Fruit fly (Drosophila melanogaster) whole organism, pupa: Measurements from ENCODE around the gene abs.

Experiments used
- CG10348 ChIP-seq: fragments of 200-800 bp; sonication (Bioruptor generic); IDR thresholded peaks from 2 replicates; pipeline ENCODE4 v1.3.6; 2022; ENCODE audit warnings: missing biosample characterization, missing genetic modification characterization
- CG12605 ChIP-seq: fragments of 200-800 bp; sonication (Bioruptor generic); IDR thresholded peaks from 2 replicates; pipeline ENCODE4 v1.3.6; 2022; ENCODE audit warnings: missing biosample characterization, missing genetic modification characterization
- CG13204 ChIP-seq: fragments of 200-800 bp; sonication (Bioruptor generic); optimal IDR thresholded peaks from 2 replicates; lab custom pipeline; 2018; ENCODE audit warnings: missing biosample characterization, mild to moderate bottlenecking, missing genetic modification characterization, moderate library complexity
- CG14655 ChIP-seq: fragments of 200-800 bp; sonication (Bioruptor generic); optimal IDR thresholded peaks from 3 replicates; lab custom pipeline; 2017; ENCODE audit warnings: mild to moderate bottlenecking, missing biosample characterization, missing genetic modification reagents, missing genetic modification characterization
- CG15710 ChIP-seq: fragments of 200-800 bp; sonication (Bioruptor generic); optimal IDR thresholded peaks from 2 replicates; lab custom pipeline; 2018; ENCODE audit warnings: missing biosample characterization, mild to moderate bottlenecking, missing genetic modification characterization, moderate library complexity
- CG17806 ChIP-seq: fragments of 200-800 bp; sonication (Bioruptor generic); optimal IDR thresholded peaks from 2 replicates; lab custom pipeline; 2018; ENCODE audit warnings: missing biosample characterization, mild to moderate bottlenecking, missing genetic modification characterization, moderate library complexity
- CG32121 ChIP-seq: fragments of 200-800 bp; sonication (Bioruptor generic); IDR thresholded peaks from 2 replicates; pipeline ENCODE4 v1.3.6; 2022; ENCODE audit warnings: missing biosample characterization, missing genetic modification characterization
- CG34367 ChIP-seq: fragments of 200-800 bp; sonication (Bioruptor generic); optimal IDR thresholded peaks from 2 replicates; lab custom pipeline; 2018; ENCODE audit warnings: missing biosample characterization, mild to moderate bottlenecking, missing genetic modification characterization
- CG4496 ChIP-seq: fragments of 200-800 bp; sonication (Bioruptor generic); IDR thresholded peaks from 3 replicates; pipeline ENCODE4 v1.3.6; 2022; ENCODE audit warnings: missing biosample characterization, missing genetic modification characterization
- CG8159 ChIP-seq: fragments of 200-800 bp; sonication (Bioruptor generic); optimal IDR thresholded peaks from 3 replicates; lab custom pipeline; 2018; ENCODE audit warnings: missing biosample characterization, mild to moderate bottlenecking, missing genetic modification characterization, moderate library complexity
- CG8301 ChIP-seq: fragments of 200-800 bp; sonication (Bioruptor generic); optimal IDR thresholded peaks from 2 replicates; lab custom pipeline; 2018; ENCODE audit warnings: missing biosample characterization, mild to moderate bottlenecking, missing genetic modification characterization
- CG9948 ChIP-seq: fragments of 200-800 bp; sonication (Bioruptor generic); optimal IDR thresholded peaks from 2 replicates; lab custom pipeline; 2018; ENCODE audit warnings: missing biosample characterization, mild to moderate bottlenecking, missing genetic modification characterization, moderate library complexity
- D1 ChIP-seq: fragments of 200-800 bp; sonication (Bioruptor generic); optimal IDR thresholded peaks from 2 replicates; lab custom pipeline; 2018; ENCODE audit warnings: missing biosample characterization, mild to moderate bottlenecking, missing genetic modification characterization, moderate library complexity
- EcR ChIP-seq: fragments of 200-800 bp; sonication (Bioruptor generic); optimal IDR thresholded peaks from 3 replicates; lab custom pipeline; 2019; ENCODE audit warnings: missing biosample characterization, missing genetic modification characterization, mild to moderate bottlenecking, moderate library complexity, missing genetic modification reagents
- Ets98B ChIP-seq: fragments of 200-800 bp; sonication (Bioruptor generic); IDR thresholded peaks from 2 replicates; pipeline ENCODE4 v1.3.6; 2022; ENCODE audit warnings: missing biosample characterization, missing genetic modification characterization
- Pif1A ChIP-seq: fragments of 200-800 bp; sonication (Bioruptor generic); optimal IDR thresholded peaks from 3 replicates; lab custom pipeline; 2016; ENCODE audit warnings: missing biosample characterization, missing genetic modification characterization
- Pif1B ChIP-seq: fragments of 200-800 bp; sonication (Bioruptor generic); optimal IDR thresholded peaks from 3 replicates; lab custom pipeline; 2016; ENCODE audit warnings: missing biosample characterization, missing genetic modification characterization
- Snoo ChIP-seq: fragments of 200-800 bp; sonication (Bioruptor generic); optimal IDR thresholded peaks from 3 replicates; lab custom pipeline; 2017; ENCODE audit warnings: missing biosample characterization, mild to moderate bottlenecking, missing genetic modification characterization, inconsistent platforms
- fd96Ca ChIP-seq: fragments of 200-800 bp; sonication (Bioruptor generic); IDR thresholded peaks from 3 replicates; pipeline ENCODE4 v1.3.6; 2022; ENCODE audit warnings: missing biosample characterization, missing genetic modification characterization
- gl ChIP-seq: fragments of 200-800 bp; sonication (Bioruptor generic); optimal IDR thresholded peaks from 2 replicates; lab custom pipeline; 2018; ENCODE audit warnings: missing biosample characterization, mild to moderate bottlenecking, missing genetic modification characterization
- rn ChIP-seq: fragments of 200-800 bp; sonication (Bioruptor generic); IDR thresholded peaks from 2 replicates; pipeline ENCODE4 v1.3.6; 2022; ENCODE audit warnings: missing biosample characterization, missing genetic modification characterization

The abs gene

DNA sequence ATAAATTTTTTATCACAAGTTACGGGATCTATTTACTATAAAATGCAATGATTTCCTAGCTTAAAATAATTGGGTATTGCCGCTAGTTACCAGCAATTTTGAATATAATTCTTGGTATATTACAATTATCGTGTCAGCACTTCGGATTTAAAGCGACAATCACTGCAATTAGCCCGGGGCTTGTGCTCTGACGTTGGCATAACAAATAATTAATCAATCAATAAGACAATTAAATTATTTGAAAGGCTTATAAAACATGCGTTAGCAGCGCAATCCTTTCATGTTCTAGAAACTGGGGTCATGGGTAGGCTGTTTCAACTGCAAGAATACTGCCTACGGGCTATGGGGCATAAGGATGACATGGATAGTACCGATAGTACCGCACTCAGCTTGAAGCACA lies 23.8 kb downstream of the abs start, which contains the start of gene Or82a:
Gene Or82a, plus strand, starts transcription at position 301 of the 400 bp plus-strand sequence.
- TF ChIP-seq CG17806 (tag; lab: Kevin White, UChicago) (no peak), CG13204 (GFP tag; lab: Kevin White, UChicago) (no peak), CG9948 (tag; lab: Kevin White, UChicago) (no peak), EcR (GFP tag; lab: Kevin White, UChicago) (no peak), fd96Ca (GFP tag; lab: Robert Waterston, UW) (no peak), gl (tag; lab: Kevin White, UChicago) (no peak), CG8301 (no peak), Pif1B (GFP tag; lab: Kevin White, UChicago) (no peak), CG14655 (GFP tag; lab: Kevin White, UChicago) (no peak), CG4496 (GFP tag; lab: Robert Waterston, UW) (no peak), CG15710 (tag; lab: Kevin White, UChicago) (no peak), CG12605 (GFP tag; lab: Robert Waterston, UW) (no peak), CG10348 (no peak), CG32121 (no peak), rn (no peak), D1 (tag; lab: Kevin White, UChicago) (no peak), Ets98B (no peak), Pif1A (GFP tag; lab: Kevin White, UChicago) (no peak), Snoo (no peak)

dm6 chr3R:4266470-4266869 lies 33.6 kb downstream of the abs start, which contains the start of gene CG1092:
TSS of gene CG1092 (plus strand) at chr3R:4266770.
- TF ChIP-seq CG8159 (tag; lab: Kevin White, UChicago) (no peak), CG12605 (GFP tag; lab: Robert Waterston, UW) (no peak), CG10348 (no peak), gl (tag; lab: Kevin White, UChicago) (no peak), CG9948 (tag; lab: Kevin White, UChicago) (no peak), Ets98B (no peak), CG32121 (no peak), rn (no peak), Pif1A (GFP tag; lab: Kevin White, UChicago) (no peak), CG4496 (GFP tag; lab: Robert Waterston, UW) (no peak), CG13204 (GFP tag; lab: Kevin White, UChicago) (no peak), D1 (tag; lab: Kevin White, UChicago) (no peak)
- TF ChIP-seq, all 21 proteins: peak for 0

dm6 chr3R:4268339-4268738 lies 35.5 kb downstream of the abs start:
- TF ChIP-seq CG13204 (GFP tag; lab: Kevin White, UChicago) (no peak), Pif1A (GFP tag; lab: Kevin White, UChicago) (no peak), CG8159 (tag; lab: Kevin White, UChicago) (no peak), Snoo (no peak), fd96Ca (GFP tag; lab: Robert Waterston, UW) (no peak), rn (no peak), CG8301 (no peak), gl (tag; lab: Kevin White, UChicago) (no peak), CG10348 (no peak), Ets98B (no peak), CG32121 (no peak)

DNA sequence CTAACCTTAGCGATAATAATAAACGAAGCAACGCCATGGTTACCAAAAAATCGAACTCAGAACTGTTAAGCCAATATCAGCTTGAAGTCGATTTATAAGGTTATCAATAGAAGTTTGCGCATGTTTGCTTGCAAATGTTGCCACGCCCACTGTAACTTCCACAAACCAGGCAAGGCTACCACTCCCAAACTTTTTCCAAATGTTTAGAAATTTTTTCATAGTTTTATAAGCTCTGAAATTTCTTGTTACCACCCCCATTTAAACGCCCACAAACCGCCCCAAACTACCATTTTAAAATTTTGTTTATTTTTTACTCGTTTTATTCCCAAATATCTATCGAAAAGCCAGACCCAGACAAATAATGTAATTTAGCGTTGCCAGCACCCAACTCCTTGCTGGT lies 45.0 kb downstream of the abs start, which contains the start of gene flip:
Gene flip, minus strand, starts transcription at position 101 of the 400 bp plus-strand sequence.
- no peak for TF ChIP-seq CG9948 (tag; lab: Kevin White, UChicago)
- no peak for TF ChIP-seq CG12605 (GFP tag; lab: Robert Waterston, UW)
- TF ChIP-seq Snoo: no peak
- TF ChIP-seq CG8301: no peak
- no peak for TF ChIP-seq rn
- TF ChIP-seq D1 (tag; lab: Kevin White, UChicago): no peak
- no peak for TF ChIP-seq Pif1B (GFP tag; lab: Kevin White, UChicago)
- TF ChIP-seq gl (tag; lab: Kevin White, UChicago): no peak

DNA sequence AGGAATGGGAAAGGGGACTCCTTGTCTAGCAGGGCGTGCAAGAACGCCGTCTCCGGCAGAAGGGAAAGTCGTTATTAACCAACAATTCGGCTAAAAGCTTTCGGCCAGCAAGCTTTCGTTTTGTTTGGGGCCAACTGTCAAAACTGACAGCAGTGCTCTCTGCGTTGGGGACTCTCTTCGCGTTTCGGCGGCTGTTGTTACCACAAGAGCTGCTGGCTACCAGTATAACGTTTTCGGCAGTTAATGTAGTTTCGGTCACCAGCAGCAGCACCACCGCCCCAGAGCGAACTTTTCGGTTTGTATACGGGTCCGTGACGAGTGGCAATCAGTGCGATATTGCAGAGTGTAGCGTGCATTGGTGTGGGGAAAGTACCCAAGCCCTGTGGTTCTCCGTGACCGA lies 47.2 kb downstream of the abs start, which contains the start of gene cpx:
Gene cpx, plus strand, starts transcription at position 160 of the 400 bp plus-strand sequence.
- TF ChIP-seq rn (no peak), Ets98B (no peak), CG8159 (tag; lab: Kevin White, UChicago) (no peak), CG17806 (tag; lab: Kevin White, UChicago) (no peak), fd96Ca (GFP tag; lab: Robert Waterston, UW) (no peak), CG4496 (GFP tag; lab: Robert Waterston, UW) (no peak), CG8301 (no peak), EcR (GFP tag; lab: Kevin White, UChicago) (no peak), CG32121 (no peak), Pif1B (GFP tag; lab: Kevin White, UChicago) (no peak), CG34367 (tag; lab: Kevin White, UChicago) (no peak), CG13204 (GFP tag; lab: Kevin White, UChicago) (no peak), Snoo (no peak), D1 (tag; lab: Kevin White, UChicago) (no peak)

- TF ChIP-seq Ets98B (0 out of 2 replicates have a peak, but pooled peaks have one; percentile 13), CG32121 (no peak), CG13204 (GFP tag; lab: Kevin White, UChicago) (peak; percentile 16), CG17806 (tag; lab: Kevin White, UChicago) (no peak), CG8159 (tag; lab: Kevin White, UChicago) (no peak), fd96Ca (GFP tag; lab: Robert Waterston, UW) (0 out of 3 replicates have a peak, but pooled peaks have one; percentile 11), CG4496 (GFP tag; lab: Robert Waterston, UW) (0 out of 3 replicates have a peak, but pooled peaks have one; percentile 29), CG8301 (no peak)
These were observed 48.4 kb downstream of the abs start for dm6 chr3R:4281119-4281861.
